Worm (Caenorhabditis elegans) whole organism, dauer: ENCODE results near the gene bath-10.

Source experiments
- unc-62 ChIP-seq: sonication (generic microtip); optimal IDR thresholded peaks from 2 replicates; lab custom pipeline; 2017; ENCODE audit warnings: missing biosample characterization, missing genetic modification reagents, missing genetic modification characterization

bath-10 gene

ce11 chrII:3370061-3370460 is 4.8 kb upstream of the bath-10 start, which contains the start of gene Y49F6C.8:
Y49F6C.8 (minus strand) TSS chrII:3370111.
- TF ChIP-seq unc-62 (GFP tag; lab: Kevin White, UChicago): no peak

- no peak for TF ChIP-seq unc-62 (GFP tag; lab: Kevin White, UChicago)
These were observed 3.9 kb upstream of the bath-10 start, which contains the start of gene bath-23 for ce11 chrII:3371010-3371409. bath-23 (plus strand) TSS chrII:3371310.

ce11 chrII:3373875-3374274 is 1.0 kb upstream of the bath-10 start:
- no peak for TF ChIP-seq unc-62 (GFP tag; lab: Kevin White, UChicago)

- no peak for TF ChIP-seq unc-62 (GFP tag; lab: Kevin White, UChicago)
These were observed 423 bp downstream of the bath-10 start for ce11 chrII:3375302-3375701.

- TF ChIP-seq unc-62 (GFP tag; lab: Kevin White, UChicago): no peak
These were observed 1.9 kb downstream of the bath-10 start, which contains the start of gene bath-9 for ce11 chrII:3376789-3377188. bath-9 (plus strand) TSS chrII:3377089.

- no peak for TF ChIP-seq unc-62 (GFP tag; lab: Kevin White, UChicago)
These were observed 3.4 kb downstream of the bath-10 start, which contains the start of gene Y49F6C.2 for ce11 chrII:3378275-3378674. Y49F6C.2 (plus strand) TSS chrII:3378575.

- no peak for TF ChIP-seq unc-62 (GFP tag; lab: Kevin White, UChicago)
These were observed 6.6 kb downstream of the bath-10 start, which contains the start of gene T06D4.1 for ce11 chrII:3381510-3381909. T06D4.1 (plus strand) TSS chrII:3381830.

ce11 chrII:3383116-3383515 is 8.2 kb downstream of the bath-10 start:
- no peak for TF ChIP-seq unc-62 (GFP tag; lab: Kevin White, UChicago)

- TF ChIP-seq unc-62 (GFP tag; lab: Kevin White, UChicago): no peak
These were observed 10.9 kb downstream of the bath-10 start, which contains the start of gene T06D4.2 for ce11 chrII:3385736-3386135. T06D4.2 (minus strand) TSS chrII:3385905.

- TF ChIP-seq unc-62 (GFP tag; lab: Kevin White, UChicago): no peak
These were observed 12.6 kb downstream of the bath-10 start, which contains the start of gene T06D4.6 for ce11 chrII:3387503-3387902. T06D4.6 (minus strand) TSS chrII:3387603.

- no peak for TF ChIP-seq unc-62 (GFP tag; lab: Kevin White, UChicago)
These were observed 20.6 kb downstream of the bath-10 start, which contains the start of gene nep-20 for ce11 chrII:3395484-3395883. nep-20 (minus strand) TSS chrII:3395584.

ce11 chrII:3399212-3399611 is 24.3 kb downstream of the bath-10 start, which contains the start of gene nep-9:
nep-9 (minus strand) TSS chrII:3399312.
- no peak for TF ChIP-seq unc-62 (GFP tag; lab: Kevin White, UChicago)

ce11 chrII:3402854-3403253 is 28.0 kb downstream of the bath-10 start, which contains the start of gene nep-10:
nep-10 (minus strand) TSS chrII:3402954.
- no peak for TF ChIP-seq unc-62 (GFP tag; lab: Kevin White, UChicago)

ce11 chrII:3403535-3403934 is 28.7 kb downstream of the bath-10 start, which contains the start of gene nep-8:
nep-8 (plus strand) TSS chrII:3403835.
- no peak for TF ChIP-seq unc-62 (GFP tag; lab: Kevin White, UChicago)

- no peak for TF ChIP-seq unc-62 (GFP tag; lab: Kevin White, UChicago)
These were observed 39.6 kb downstream of the bath-10 start, which contains the start of the genes F18A12.7 and F18A12.2 for ce11 chrII:3414383-3414910. F18A12.7 (minus strand) TSS chrII:3414483. F18A12.2 (plus strand) TSS chrII:3414860.

ce11 chrII:3416528-3416927 is 41.6 kb downstream of the bath-10 start, which contains the start of gene nep-6:
nep-6 (plus strand) TSS chrII:3416828.
- no peak for TF ChIP-seq unc-62 (GFP tag; lab: Kevin White, UChicago)

ce11 chrII:3422938-3423337 is 48.1 kb downstream of the bath-10 start:
- no peak for TF ChIP-seq unc-62 (GFP tag; lab: Kevin White, UChicago)
